Worm (Caenorhabditis elegans) whole organism, L2 larva: ENCODE data around the gene W04E12.4.
A peak's percentile ranks its signal among the peaks of the same experiment; 100 is the strongest.

Experiments
- F13H6.1 ChIP-seq: sonication (generic microtip); optimal IDR thresholded peaks from 2 replicates; lab custom pipeline; 2016; ENCODE audit warnings: missing genetic modification characterization, missing compliant biosample characterization
- R02D3.7 ChIP-seq: fragments of 150-350 bp; optimal IDR thresholded peaks from 2 replicates; lab custom pipeline; 2014; ENCODE audit warnings: missing biosample characterization, missing genetic modification characterization
- Y55F3AM.14 ChIP-seq: fragments of 200-800 bp; sonication (Bioruptor generic); optimal IDR thresholded peaks from 2 replicates; lab custom pipeline; 2018; ENCODE audit warnings: mild to moderate bottlenecking, missing genetic modification characterization, missing compliant biosample characterization
- ZK546.5 ChIP-seq: sonication (generic microtip); optimal IDR thresholded peaks from 2 replicates; lab custom pipeline; 2017; ENCODE audit warnings: missing biosample characterization, missing genetic modification characterization
- alr-1 ChIP-seq: fragments of 150-350 bp; optimal IDR thresholded peaks from 2 replicates; lab custom pipeline; 2014; ENCODE audit warnings: missing biosample characterization, missing genetic modification characterization
- aly-2 ChIP-seq: fragments of 150-350 bp; optimal IDR thresholded peaks from 2 replicates; lab custom pipeline; 2014; ENCODE audit warnings: missing biosample characterization, missing genetic modification characterization
- ceh-16 ChIP-seq: fragments of 150-350 bp; optimal IDR thresholded peaks from 2 replicates; lab custom pipeline; 2014; ENCODE audit warnings: missing biosample characterization, missing genetic modification characterization
- ceh-82 ChIP-seq: fragments of 150-350 bp; optimal IDR thresholded peaks from 2 replicates; lab custom pipeline; 2014; ENCODE audit warnings: missing biosample characterization, missing genetic modification characterization
- crh-2 ChIP-seq: sonication (generic microtip); optimal IDR thresholded peaks from 2 replicates; lab custom pipeline; 2017; ENCODE audit warnings: missing biosample characterization, missing genetic modification characterization
- dmd-4 ChIP-seq: sonication (generic microtip); optimal IDR thresholded peaks from 2 replicates; lab custom pipeline; 2017; ENCODE audit warnings: missing biosample characterization, missing genetic modification characterization
- egl-27 ChIP-seq: sonication (generic microtip); optimal IDR thresholded peaks from 3 replicates; lab custom pipeline; 2017; ENCODE audit warnings: missing biosample characterization, missing genetic modification reagents, missing genetic modification characterization
- elt-1 ChIP-seq: fragments of 150-350 bp; optimal IDR thresholded peaks from 2 replicates; lab custom pipeline; 2014; ENCODE audit warnings: missing biosample characterization, missing genetic modification characterization
- fos-1 ChIP-seq: fragments of 150-350 bp; optimal IDR thresholded peaks from 2 replicates; lab custom pipeline; 2014; ENCODE audit warnings: missing biosample characterization, missing genetic modification characterization
- gmeb-1 ChIP-seq: fragments of 150-350 bp; optimal IDR thresholded peaks from 2 replicates; lab custom pipeline; 2014; ENCODE audit warnings: missing biosample characterization, missing genetic modification characterization
- mab-5 ChIP-seq: fragments of 150-350 bp; optimal IDR thresholded peaks from 2 replicates; lab custom pipeline; 2014; ENCODE audit warnings: missing biosample characterization, missing genetic modification characterization
- mbf-1 ChIP-seq: sonication (generic microtip); optimal IDR thresholded peaks from 2 replicates; lab custom pipeline; 2017; ENCODE audit warnings: missing biosample characterization, missing genetic modification characterization
- mdl-1 ChIP-seq, 2 experiments: fragments of 150-350 bp in 1 of 2; sonication (generic microtip) in 1 of 2; optimal IDR thresholded peaks; 2 replicates each; lab custom pipeline; 2017; ENCODE audit warnings: missing biosample characterization in 2 of 2, missing genetic modification characterization in 2 of 2
- nhr-10 ChIP-seq: sonication (generic microtip); optimal IDR thresholded peaks from 2 replicates; lab custom pipeline; 2017; ENCODE audit warnings: missing biosample characterization, missing genetic modification characterization
- nhr-11 ChIP-seq: fragments of 150-350 bp; optimal IDR thresholded peaks from 2 replicates; lab custom pipeline; 2014; ENCODE audit warnings: missing biosample characterization, missing genetic modification characterization
- nhr-12 ChIP-seq: fragments of 150-350 bp; optimal IDR thresholded peaks from 2 replicates; lab custom pipeline; 2014; ENCODE audit warnings: missing biosample characterization, missing genetic modification characterization
- nhr-21 ChIP-seq: fragments of 150-350 bp; optimal IDR thresholded peaks from 2 replicates; lab custom pipeline; 2014; ENCODE audit warnings: missing biosample characterization, missing genetic modification characterization
- nhr-23 ChIP-seq: fragments of 150-350 bp; optimal IDR thresholded peaks from 2 replicates; lab custom pipeline; 2014; ENCODE audit warnings: missing biosample characterization, missing genetic modification reagents, missing genetic modification characterization
- nhr-237 ChIP-seq: fragments of 150-350 bp; optimal IDR thresholded peaks from 2 replicates; lab custom pipeline; 2014; ENCODE audit warnings: missing biosample characterization, missing genetic modification characterization
- nhr-25 ChIP-seq: fragments of 150-350 bp; sonication (generic microtip); optimal IDR thresholded peaks from 3 replicates; lab custom pipeline; 2014; ENCODE audit warnings: missing biosample characterization, missing genetic modification characterization
- nhr-77 ChIP-seq: fragments of 150-350 bp; optimal IDR thresholded peaks from 2 replicates; lab custom pipeline; 2014; ENCODE audit warnings: missing biosample characterization, missing genetic modification characterization
- peb-1 ChIP-seq: fragments of 150-350 bp; optimal IDR thresholded peaks from 2 replicates; lab custom pipeline; 2014; ENCODE audit warnings: missing biosample characterization, missing genetic modification characterization
- sem-4 ChIP-seq: fragments of 150-350 bp; optimal IDR thresholded peaks from 2 replicates; lab custom pipeline; 2014; ENCODE audit warnings: missing biosample characterization, missing genetic modification reagents, missing genetic modification characterization
- sma-3 ChIP-seq: sonication (generic microtip); optimal IDR thresholded peaks from 2 replicates; lab custom pipeline; 2016; ENCODE audit warnings: missing genetic modification reagents, missing genetic modification characterization, missing compliant biosample characterization
- sma-9 ChIP-seq, 2 experiments: fragments of 150-350 bp in 1 of 2; sonication (generic microtip) in 1 of 2; optimal IDR thresholded peaks; 2 replicates each; lab custom pipeline; 2014 to 2016; ENCODE audit warnings: missing genetic modification characterization in 2 of 2, mild to moderate bottlenecking in 1 of 2, missing biosample characterization in 1 of 2, missing compliant biosample characterization in 1 of 2, missing genetic modification reagents in 1 of 2, moderate library complexity in 1 of 2
- snpc-4 ChIP-seq: fragments of 150-350 bp; optimal IDR thresholded peaks from 2 replicates; lab custom pipeline; 2014; ENCODE audit warnings: missing biosample characterization, missing genetic modification characterization
- unc-55 ChIP-seq: fragments of 150-350 bp; sonication (generic microtip); optimal IDR thresholded peaks from 3 replicates; lab custom pipeline; 2014; ENCODE audit warnings: missing biosample characterization, missing genetic modification reagents, missing genetic modification characterization
- zag-1 ChIP-seq: fragments of 150-350 bp; optimal IDR thresholded peaks from 2 replicates; lab custom pipeline; 2014; ENCODE audit warnings: missing biosample characterization, missing genetic modification characterization
- ztf-11 ChIP-seq: sonication (generic microtip); optimal IDR thresholded peaks from 2 replicates; lab custom pipeline; 2017; ENCODE audit warnings: missing biosample characterization, missing genetic modification characterization
- ztf-4 ChIP-seq: fragments of 150-350 bp; optimal IDR thresholded peaks from 2 replicates; lab custom pipeline; 2014; ENCODE audit warnings: missing biosample characterization, missing genetic modification characterization

W04E12.4 gene

ce11 chrV:19743794-19744193 lies 389 bp downstream of the W04E12.4 start:
- no peak for TF ChIP-seq ceh-82
- TF ChIP-seq nhr-25 (tag; lab: Kevin White, UChicago): no peak
- no peak for TF ChIP-seq nhr-23
- no peak for TF ChIP-seq fos-1 (tag; lab: Kevin White, UChicago)
- no peak for TF ChIP-seq peb-1
- no peak for TF ChIP-seq gmeb-1 (tag; lab: Kevin White, UChicago)
- no peak for TF ChIP-seq F13H6.1
- TF ChIP-seq ztf-4: no peak
- no peak for TF ChIP-seq sma-9 (GFP tag; optimal IDR thresholded peaks at IDR 0.05; lab: Kevin White, UChicago)
- TF ChIP-seq sma-9 (tag; optimal IDR thresholded peaks at IDR 0.05; lab: Kevin White, UChicago): no peak
- TF ChIP-seq unc-55 (GFP tag; lab: Kevin White, UChicago): no peak
- no peak for TF ChIP-seq sem-4 (tag; lab: Kevin White, UChicago)
- TF ChIP-seq ceh-16 (tag; lab: Kevin White, UChicago): no peak
- TF ChIP-seq nhr-11 (tag; lab: Kevin White, UChicago): no peak
- TF ChIP-seq nhr-21 (tag; lab: Kevin White, UChicago): no peak

DNA sequence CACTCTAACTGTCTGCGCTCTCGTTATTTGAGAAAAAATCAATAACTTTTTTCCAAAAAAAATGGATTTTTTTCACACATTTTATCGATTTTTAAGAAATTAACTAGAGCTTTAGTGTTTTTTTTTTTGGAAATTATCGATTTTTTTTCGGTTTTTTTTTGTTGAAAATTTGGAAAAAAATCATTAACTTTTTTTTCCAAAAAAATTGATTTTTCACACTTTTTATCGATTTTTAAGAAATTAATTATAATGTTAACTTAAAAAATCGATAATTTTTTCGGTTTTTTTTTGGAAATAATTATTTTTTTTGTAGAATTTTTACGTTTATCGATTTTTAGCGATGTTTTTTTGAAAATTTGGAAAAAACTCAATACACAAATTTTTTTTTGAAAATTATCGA lies 805 bp downstream of the W04E12.4 start:
- no peak for TF ChIP-seq fos-1 (tag; lab: Kevin White, UChicago)
- TF ChIP-seq ztf-11: no peak
- TF ChIP-seq nhr-237 (tag; lab: Kevin White, UChicago): no peak
- TF ChIP-seq gmeb-1 (tag; lab: Kevin White, UChicago): no peak
- no peak for TF ChIP-seq nhr-10
- TF ChIP-seq sma-3 (GFP tag; lab: Kevin White, UChicago): no peak
- no peak for TF ChIP-seq elt-1 (tag; lab: Kevin White, UChicago)

DNA sequence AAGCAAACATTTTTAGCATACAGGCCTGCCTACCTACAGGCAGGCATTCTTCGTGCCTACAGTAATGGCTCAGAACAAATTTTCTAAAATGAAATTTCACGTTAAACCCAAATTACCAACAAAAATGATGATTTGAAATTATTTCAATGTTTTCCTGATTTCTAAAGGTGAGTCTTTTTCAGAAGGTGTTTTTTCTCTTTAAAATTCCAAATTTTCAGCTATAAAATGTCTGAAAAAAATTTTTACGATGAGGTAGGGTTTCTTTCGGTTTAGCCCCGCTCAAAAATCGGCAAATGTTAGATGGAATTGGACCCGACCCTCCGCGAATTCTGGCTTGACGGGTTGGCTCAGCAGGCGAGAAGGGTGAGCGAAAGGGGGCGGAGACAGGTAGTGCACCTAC lies 2.4 kb downstream of the W04E12.4 start, which contains the start of gene W04E12.5:
Gene W04E12.5, plus strand, starts transcription at position 301 of the 400 bp plus-strand sequence.
- TF ChIP-seq aly-2 (tag; lab: Kevin White, UChicago): no peak
- no peak for TF ChIP-seq mab-5 (tag; lab: Kevin White, UChicago)
- no peak for TF ChIP-seq nhr-237 (tag; lab: Kevin White, UChicago)
- no peak for TF ChIP-seq ZK546.5 (tag; lab: Kevin White, UChicago)
- no peak for TF ChIP-seq nhr-12 (tag; lab: Kevin White, UChicago)
- no peak for TF ChIP-seq mdl-1 (tag; optimal IDR thresholded peaks at IDR 0.05; lab: Kevin White, UChicago)
- no peak for TF ChIP-seq alr-1 (tag; lab: Kevin White, UChicago)
- TF ChIP-seq R02D3.7 (tag; lab: Kevin White, UChicago): no peak
- no peak for TF ChIP-seq egl-27

DNA sequence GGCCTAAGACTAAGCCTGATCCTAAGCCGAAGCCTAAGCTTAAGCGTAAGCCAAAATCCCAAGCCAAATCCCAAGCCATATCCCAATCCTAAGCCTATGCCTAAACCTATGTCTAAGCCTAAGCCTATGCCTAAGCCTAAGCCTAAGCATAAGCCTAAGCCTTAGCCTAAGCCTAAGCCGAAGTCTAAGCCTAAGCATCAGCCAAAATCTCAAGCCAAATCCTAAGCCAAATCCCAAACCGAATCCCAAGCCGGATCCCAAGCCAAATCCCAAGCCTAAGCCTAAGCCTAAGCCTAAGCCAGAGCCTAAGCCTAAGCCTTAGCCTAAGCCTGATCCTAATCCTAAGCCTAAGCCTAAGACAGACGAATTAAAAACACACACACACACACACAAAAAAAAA lies 3.7 kb downstream of the W04E12.4 start:
- TF ChIP-seq dmd-4: no peak
- TF ChIP-seq ztf-11: no peak
- no peak for TF ChIP-seq aly-2 (tag; lab: Kevin White, UChicago)
- no peak for TF ChIP-seq Y55F3AM.14 (GFP tag; lab: Kevin White, UChicago)
- no peak for TF ChIP-seq sem-4 (tag; lab: Kevin White, UChicago)
- no peak for TF ChIP-seq elt-1 (tag; lab: Kevin White, UChicago)
- TF ChIP-seq sma-3 (GFP tag; lab: Kevin White, UChicago): no peak
- no peak for TF ChIP-seq nhr-11 (tag; lab: Kevin White, UChicago)
- TF ChIP-seq nhr-10: no peak
- no peak for TF ChIP-seq R02D3.7 (tag; lab: Kevin White, UChicago)
- TF ChIP-seq gmeb-1 (tag; lab: Kevin White, UChicago): no peak
- no peak for TF ChIP-seq fos-1 (tag; lab: Kevin White, UChicago)
- TF ChIP-seq unc-55 (GFP tag; lab: Kevin White, UChicago): no peak
- TF ChIP-seq nhr-237 (tag; lab: Kevin White, UChicago): no peak
- no peak for TF ChIP-seq zag-1 (tag; lab: Kevin White, UChicago)
- TF ChIP-seq nhr-77 (tag; lab: Kevin White, UChicago): no peak
- TF ChIP-seq snpc-4 (tag; lab: Kevin White, UChicago): no peak
- TF ChIP-seq crh-2: no peak

ce11 chrV:19751124-19751523 lies 7.7 kb downstream of the W04E12.4 start, which contains the start of gene clec-49:
clec-49 (minus strand) TSS chrV:19751226.
- TF ChIP-seq mbf-1 (tag; lab: Kevin White, UChicago): no peak
- TF ChIP-seq sma-9 (GFP tag; optimal IDR thresholded peaks at IDR 0.05; lab: Kevin White, UChicago): peak; percentile 15
- TF ChIP-seq sma-9 (tag; optimal IDR thresholded peaks at IDR 0.05; lab: Kevin White, UChicago): no peak
